Worm (Caenorhabditis elegans) whole organism, young adult: ENCODE results near the gene Y66D12A.3.

ENCODE experiments used
- F23B12.7 ChIP-seq: sonication (generic microtip); optimal IDR thresholded peaks from 2 replicates; lab custom pipeline; 2017; ENCODE audit warnings: missing genetic modification characterization, mild to moderate bottlenecking, missing compliant biosample characterization, antibody characterized with exemption, moderate library complexity; ENCODE audit not compliant: insufficient read depth
- F33H1.4 ChIP-seq: fragments of 200-800 bp; sonication (Bioruptor generic); IDR thresholded peaks from 2 replicates; pipeline ENCODE4 v1.3.6; 2022; ENCODE audit warnings: missing genetic modification reagents, missing genetic modification characterization, missing compliant biosample characterization
- F52B5.7 ChIP-seq: sonication (generic microtip); optimal IDR thresholded peaks from 2 replicates; lab custom pipeline; 2016; ENCODE audit warnings: mild to moderate bottlenecking, missing genetic modification characterization, missing compliant biosample characterization
- T07F8.4 ChIP-seq: sonication (generic microtip); optimal IDR thresholded peaks from 2 replicates; lab custom pipeline; 2016; ENCODE audit warnings: mild to moderate bottlenecking, missing genetic modification characterization, moderate library complexity, missing compliant biosample characterization
- Y53G8AR.9 ChIP-seq: fragments of 200-800 bp; sonication (Bioruptor generic); conservative IDR thresholded peaks from 2 replicates; pipeline ENCODE4 v1.3.6; 2022; ENCODE audit warnings: missing genetic modification reagents, missing genetic modification characterization, missing compliant biosample characterization
- Y79H2A.3 ChIP-seq: fragments of 200-800 bp; sonication (Bioruptor generic); conservative IDR thresholded peaks from 2 replicates; pipeline ENCODE4 v1.3.6; 2022; ENCODE audit warnings: missing genetic modification reagents, missing genetic modification characterization, missing compliant biosample characterization
- akir-1 ChIP-seq: fragments of 200-800 bp; sonication (Bioruptor generic); optimal IDR thresholded peaks from 2 replicates; lab custom pipeline; 2018; ENCODE audit warnings: mild to moderate bottlenecking, missing genetic modification characterization, moderate library complexity, missing compliant biosample characterization
- ama-1 ChIP-seq, 3 experiments: fragments of 150-350 bp in 1 of 3; sonication (generic microtip) in 2 of 3; optimal IDR thresholded peaks; 2 replicates each; lab custom pipeline; 2014 to 2018; ENCODE audit warnings: missing biosample characterization in 2 of 3, missing genetic modification characterization in 2 of 3, missing genetic modification reagents in 2 of 3
- atf-7 ChIP-seq: sonication (generic microtip); optimal IDR thresholded peaks from 2 replicates; lab custom pipeline; 2017; ENCODE audit warnings: mild to moderate bottlenecking, missing genetic modification characterization, missing compliant biosample characterization
- bed-1 ChIP-seq: fragments of 200-800 bp; sonication (Bioruptor generic); IDR thresholded peaks from 2 replicates; pipeline ENCODE4 v1.3.6; 2022; ENCODE audit warnings: missing genetic modification reagents, missing genetic modification characterization, missing compliant biosample characterization
- ceh-100 ChIP-seq: fragments of 200-800 bp; sonication (Bioruptor generic); IDR thresholded peaks from 2 replicates; pipeline ENCODE4 v1.3.6; 2022; ENCODE audit warnings: missing genetic modification reagents, missing genetic modification characterization, missing compliant biosample characterization
- dpl-1 ChIP-seq: fragments of 150-350 bp; optimal IDR thresholded peaks from 2 replicates; lab custom pipeline; 2014; ENCODE audit warnings: missing biosample characterization, missing genetic modification reagents, missing genetic modification characterization
- efl-1 ChIP-seq: fragments of 150-350 bp; optimal IDR thresholded peaks from 2 replicates; lab custom pipeline; 2014; ENCODE audit warnings: missing biosample characterization, missing genetic modification reagents, missing genetic modification characterization
- egl-18 ChIP-seq: fragments of 200-800 bp; sonication (Bioruptor generic); IDR thresholded peaks from 2 replicates; pipeline ENCODE4 v1.3.6; 2022; ENCODE audit warnings: missing genetic modification reagents, missing genetic modification characterization, missing compliant biosample characterization
- egrh-3 ChIP-seq: fragments of 200-800 bp; sonication (Bioruptor generic); IDR thresholded peaks from 2 replicates; pipeline ENCODE4 v1.3.6; 2022; ENCODE audit warnings: missing genetic modification reagents, missing genetic modification characterization, missing compliant biosample characterization
- ekl-4 ChIP-seq: fragments of 200-800 bp; sonication (Bioruptor generic); IDR thresholded peaks from 2 replicates; pipeline ENCODE4 v1.3.6; 2022; ENCODE audit warnings: missing genetic modification reagents, missing genetic modification characterization, missing compliant biosample characterization
- ets-4 ChIP-seq: fragments of 200-800 bp; sonication (Bioruptor generic); optimal IDR thresholded peaks from 2 replicates; lab custom pipeline; 2018; ENCODE audit warnings: mild to moderate bottlenecking, missing genetic modification characterization, missing compliant biosample characterization
- gei-17 ChIP-seq: fragments of 200-800 bp; sonication (Bioruptor generic); optimal IDR thresholded peaks from 2 replicates; lab custom pipeline; 2018; ENCODE audit warnings: mild to moderate bottlenecking, missing genetic modification characterization, missing compliant biosample characterization
- him-1 ChIP-seq: sonication (generic microtip); optimal IDR thresholded peaks from 2 replicates; lab custom pipeline; 2016; ENCODE audit warnings: missing genotype, missing genetic modification reagents, missing genetic modification characterization, missing compliant biosample characterization
- hmg-20 ChIP-seq: fragments of 200-800 bp; sonication (Bioruptor generic); IDR thresholded peaks from 2 replicates; pipeline ENCODE4 v1.3.6; 2022; ENCODE audit warnings: missing genetic modification reagents, missing genetic modification characterization, missing compliant biosample characterization
- hrde-1 ChIP-seq: sonication (generic microtip); optimal IDR thresholded peaks from 2 replicates; lab custom pipeline; 2016; ENCODE audit warnings: missing genetic modification characterization, mild to moderate bottlenecking, missing compliant biosample characterization, moderate library complexity, missing genotype, missing genetic modification reagents, borderline replicate concordance
- hsf-1 ChIP-seq: fragments of 200-800 bp; sonication (Bioruptor generic); IDR thresholded peaks from 2 replicates; pipeline ENCODE4 v1.3.6; 2022; ENCODE audit warnings: missing genetic modification reagents, missing genetic modification characterization, missing compliant biosample characterization
- let-607 ChIP-seq, 2 experiments: fragments of 200-800 bp in 1 of 2; sonication (Bioruptor generic) in 1 of 2; sonication (generic microtip) in 1 of 2; optimal IDR thresholded peaks; 2 replicates each; lab custom pipeline; 2016 to 2018; ENCODE audit warnings: mild to moderate bottlenecking in 2 of 2, missing compliant biosample characterization in 2 of 2, missing genetic modification characterization in 2 of 2, moderate library complexity in 2 of 2, missing genotype in 1 of 2
- lin-35 ChIP-seq, 3 experiments: fragments of 150-350 bp in 2 of 3; sonication (generic microtip) in 1 of 3; optimal IDR thresholded peaks; 2 replicates each; lab custom pipeline; 2014 to 2018; ENCODE audit warnings: missing biosample characterization in 3 of 3, missing genetic modification characterization in 3 of 3, missing genetic modification reagents in 3 of 3
- lin-54 ChIP-seq: fragments of 200-800 bp; sonication (Bioruptor generic); optimal IDR thresholded peaks from 2 replicates; lab custom pipeline; 2018; ENCODE audit warnings: mild to moderate bottlenecking, missing genetic modification characterization, missing compliant biosample characterization
- lsy-27 ChIP-seq: sonication (generic microtip); optimal IDR thresholded peaks from 2 replicates; lab custom pipeline; 2017; ENCODE audit warnings: missing genetic modification characterization, mild to moderate bottlenecking, missing compliant biosample characterization, antibody characterized with exemption, missing genotype, borderline replicate concordance; ENCODE audit not compliant: insufficient read depth
- madf-3 ChIP-seq: fragments of 200-800 bp; sonication (Bioruptor generic); IDR thresholded peaks from 2 replicates; pipeline ENCODE4 v1.3.6; 2022; ENCODE audit warnings: missing genetic modification reagents, missing genetic modification characterization, missing compliant biosample characterization
- mcd-1 ChIP-seq: fragments of 200-800 bp; sonication (Bioruptor generic); IDR thresholded peaks from 2 replicates; pipeline ENCODE4 v1.3.6; 2022; ENCODE audit warnings: missing genetic modification reagents, missing genetic modification characterization, missing compliant biosample characterization
- nhr-120 ChIP-seq: fragments of 200-800 bp; sonication (Bioruptor generic); IDR thresholded peaks from 2 replicates; pipeline ENCODE4 v1.3.6; 2022; ENCODE audit warnings: missing genetic modification characterization, missing compliant biosample characterization
- pbrm-1 ChIP-seq: fragments of 200-800 bp; sonication (Bioruptor generic); IDR thresholded peaks from 2 replicates; pipeline ENCODE4 v1.3.6; 2022; ENCODE audit warnings: missing genetic modification reagents, missing genetic modification characterization, missing compliant biosample characterization
- pha-4 ChIP-seq: fragments of 150-350 bp; sonication (generic microtip); optimal IDR thresholded peaks from 2 replicates; lab custom pipeline; 2014; ENCODE audit warnings: missing biosample characterization, missing genetic modification reagents, missing genetic modification characterization
- rcor-1 ChIP-seq: fragments of 200-800 bp; sonication (Bioruptor generic); IDR thresholded peaks from 2 replicates; pipeline ENCODE4 v1.3.6; 2022; ENCODE audit warnings: missing genetic modification reagents, missing genetic modification characterization, missing compliant biosample characterization
- repo-1 ChIP-seq: sonication (generic microtip); optimal IDR thresholded peaks from 2 replicates; lab custom pipeline; 2017; ENCODE audit warnings: mild to moderate bottlenecking, missing genetic modification characterization, missing compliant biosample characterization
- snpc-4 ChIP-seq, 5 experiments: fragments of 150-350 bp in 1 of 5; sonication (generic microtip) in 4 of 5; optimal IDR thresholded peaks; 2 replicates each; lab custom pipeline; 2014 to 2018; ENCODE audit warnings: missing genetic modification characterization in 5 of 5, missing biosample characterization in 3 of 5, antibody characterized with exemption in 2 of 5, mild to moderate bottlenecking in 2 of 5, missing compliant biosample characterization in 2 of 5, missing genotype in 2 of 5, moderate library complexity in 2 of 5, missing genetic modification reagents in 1 of 5
- somi-1 ChIP-seq: fragments of 200-800 bp; sonication (Bioruptor generic); optimal IDR thresholded peaks from 2 replicates; lab custom pipeline; 2018; ENCODE audit warnings: mild to moderate bottlenecking, missing genetic modification characterization, missing compliant biosample characterization
- unc-62 ChIP-seq: fragments of 150-350 bp; optimal IDR thresholded peaks from 2 replicates; lab custom pipeline; 2014; ENCODE audit warnings: missing biosample characterization, missing genetic modification reagents, missing genetic modification characterization
- zfh-2 ChIP-seq: fragments of 200-800 bp; sonication (Bioruptor generic); conservative IDR thresholded peaks from 2 replicates; pipeline ENCODE4 v1.3.6; 2022; ENCODE audit warnings: missing genetic modification reagents, missing genetic modification characterization, missing compliant biosample characterization
- ztf-25 ChIP-seq: fragments of 200-800 bp; sonication (Bioruptor generic); IDR thresholded peaks from 2 replicates; pipeline ENCODE4 v1.3.6; 2022; ENCODE audit warnings: missing genetic modification reagents, missing genetic modification characterization, missing compliant biosample characterization
- ztf-6 ChIP-seq: fragments of 200-800 bp; sonication (Bioruptor generic); IDR thresholded peaks from 2 replicates; pipeline ENCODE4 v1.3.6; 2022; ENCODE audit warnings: missing genetic modification reagents, missing genetic modification characterization, missing compliant biosample characterization

The Y66D12A.3 gene

ce11 chrIII:11561597-11561996 lies 27.4 kb upstream of the Y66D12A.3 start:
- TF ChIP-seq zfh-2 (GFP tag; lab: Robert Waterston, UW) (peak; percentile 54; the same call in 1 of the 2 replicates), egrh-3 (peak; percentile 22; the same call in 1 of the 2 replicates), lsy-27 (no peak)

DNA sequence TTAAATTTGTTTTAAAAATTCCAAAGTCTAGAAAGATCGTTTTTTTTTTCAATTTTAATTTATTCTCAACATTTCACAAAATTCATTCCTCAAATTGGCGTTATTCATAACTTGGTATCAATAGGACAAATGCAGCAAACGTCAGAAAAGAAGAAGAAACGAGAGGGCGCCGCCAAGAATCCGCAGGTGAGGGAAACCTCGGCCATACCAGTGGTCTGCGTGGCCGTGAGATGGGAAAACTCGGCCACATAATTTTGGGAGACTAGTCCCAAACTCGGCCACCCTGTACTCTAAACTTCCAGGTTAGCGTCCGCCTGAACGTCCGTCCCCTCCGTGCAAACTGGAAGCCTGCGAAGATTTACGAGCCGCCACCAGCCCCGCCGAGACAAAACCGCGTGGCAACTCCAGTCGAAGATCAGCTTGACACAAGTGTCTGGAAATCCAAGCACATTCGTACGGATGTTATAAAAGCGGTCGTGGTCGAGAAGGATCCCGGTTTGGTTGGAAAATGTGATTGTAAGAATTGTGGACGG lies 25.5 kb upstream of the Y66D12A.3 start, which contains the start of gene Y66D12A.11:
Y66D12A.11 (plus strand) TSS at position 51 of the 533 bp plus-strand sequence.
- no peak for TF ChIP-seq pbrm-1
- TF ChIP-seq hrde-1 = no peak
- no peak for TF ChIP-seq let-607 (tag; optimal IDR thresholded peaks at IDR 0.05; lab: Kevin White, UChicago)
- TF ChIP-seq zfh-2 (GFP tag; lab: Robert Waterston, UW) = peak; percentile 63; the same call in 1 of the 2 replicates
- TF ChIP-seq, all 124 proteins: peak for 1

- no peak for TF ChIP-seq bed-1 (GFP tag; lab: Robert Waterston, UW)
- no peak for TF ChIP-seq hmg-20
- TF ChIP-seq F23B12.7 (tag; lab: Kevin White, UChicago) = peak; percentile 23
- peak in 1 of 3 experiments; percentile 84 for TF ChIP-seq lin-35 (GFP tag; optimal IDR thresholded peaks at IDR 0.05; lab: Kevin White, UChicago)
- peak; percentile 79 for TF ChIP-seq efl-1 (GFP tag; lab: Kevin White, UChicago)
- TF ChIP-seq F52B5.7 (tag; lab: Kevin White, UChicago) = no peak
- no peak for TF ChIP-seq akir-1 (GFP tag; lab: Kevin White, UChicago)
- TF ChIP-seq egrh-3 = no peak
- peak; percentile 94 for TF ChIP-seq lin-54
- TF ChIP-seq F33H1.4 (GFP tag; lab: Robert Waterston, UW) = 0 out of 2 replicates have a peak, but pooled peaks have one; percentile 11
- no peak for TF ChIP-seq egl-18
- no peak for TF ChIP-seq pha-4 (tag; lab: Kevin White, UChicago)
- no peak for TF ChIP-seq repo-1 (tag; lab: Kevin White, UChicago)
- TF ChIP-seq ekl-4 (GFP tag; lab: Robert Waterston, UW) = no peak
- TF ChIP-seq mcd-1 (GFP tag; lab: Robert Waterston, UW) = peak; percentile 87
- TF ChIP-seq Y79H2A.3 = no peak
- TF ChIP-seq Y53G8AR.9 (GFP tag; lab: Robert Waterston, UW) = no peak
- peak; percentile 68 for TF ChIP-seq dpl-1 (GFP tag; lab: Kevin White, UChicago)
- no peak for TF ChIP-seq nhr-120 (GFP tag; lab: Robert Waterston, UW)
- TF ChIP-seq hsf-1 (GFP tag; lab: Robert Waterston, UW) = no peak
- TF ChIP-seq ceh-100 (GFP tag; lab: Robert Waterston, UW) = no peak
- no peak for TF ChIP-seq ama-1 (optimal IDR thresholded peaks at IDR 0.05; lab: Kevin White, UChicago)
- TF ChIP-seq ama-1 (GFP tag; optimal IDR thresholded peaks at IDR 0.05; lab: Kevin White, UChicago) = no peak
Measured at ce11 chrIII:11565602-11566001, 23.4 kb upstream of the Y66D12A.3 start, which contains the start of gene Y66D12A.10. Y66D12A.10 (plus strand) TSS chrIII:11565874.

DNA sequence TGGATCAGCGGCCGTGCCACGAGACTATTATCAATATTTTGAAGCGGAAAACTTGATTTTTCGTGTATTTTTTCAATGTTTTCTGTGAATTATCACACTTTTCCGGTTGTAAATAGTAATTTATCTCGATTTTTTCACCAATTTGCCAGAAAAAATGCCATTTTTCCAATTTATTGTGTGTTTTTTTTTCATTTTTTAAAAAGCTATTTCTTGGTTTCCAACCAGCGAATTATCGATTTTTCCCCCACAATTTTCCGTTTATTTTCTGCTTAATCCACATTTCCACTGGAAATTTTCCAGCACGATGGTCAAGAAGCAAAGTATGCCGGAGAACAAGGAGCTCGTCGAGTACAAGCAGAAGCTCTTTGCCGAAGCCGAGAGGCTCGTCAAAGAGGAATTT lies 21.2 kb upstream of the Y66D12A.3 start, which contains the start of gene psme-3:
psme-3 (plus strand) TSS at position 301 of the 400 bp plus-strand sequence.
- TF ChIP-seq ztf-25 (GFP tag; lab: Robert Waterston, UW) = no peak

ce11 chrIII:11573921-11574320 lies 15.1 kb upstream of the Y66D12A.3 start, which contains the start of gene Y66D12A.8:
Y66D12A.8 (plus strand) TSS chrIII:11574221.
- TF ChIP-seq somi-1 (GFP tag; lab: Kevin White, UChicago) (no peak), unc-62 (GFP tag; lab: Kevin White, UChicago) (no peak), snpc-4 (GFP tag; optimal IDR thresholded peaks at IDR 0.05; lab: Kevin White, UChicago) (no peak), snpc-4 (tag; optimal IDR thresholded peaks at IDR 0.05; lab: Kevin White, UChicago) (no peak), bed-1 (GFP tag; lab: Robert Waterston, UW) (no peak), rcor-1 (GFP tag; lab: Robert Waterston, UW) (no peak), ets-4 (GFP tag; lab: Kevin White, UChicago) (no peak), ztf-25 (GFP tag; lab: Robert Waterston, UW) (no peak), him-1 (tag; lab: Kevin White, UChicago) (no peak), atf-7 (tag; lab: Kevin White, UChicago) (no peak), gei-17 (GFP tag; lab: Kevin White, UChicago) (no peak), pbrm-1 (no peak), T07F8.4 (tag; lab: Kevin White, UChicago) (no peak), madf-3 (GFP tag; lab: Robert Waterston, UW) (no peak), ztf-6 (no peak), hrde-1 (no peak)
- TF ChIP-seq, all 124 proteins: peak for 0
